Worm (Caenorhabditis elegans) whole organism, L3 larva: Measurements from ENCODE around the gene hsp-12.3.
A peak's percentile ranks its signal among the peaks of the same experiment; 100 is the strongest.

ENCODE experiments used
- R02D3.7 ChIP-seq: fragments of 150-350 bp; optimal IDR thresholded peaks from 2 replicates; lab custom pipeline; 2014; ENCODE audit warnings: missing biosample characterization, missing genetic modification characterization
- ZK546.5 ChIP-seq: sonication (generic microtip); optimal IDR thresholded peaks from 2 replicates; lab custom pipeline; 2017; ENCODE audit warnings: missing biosample characterization, missing genetic modification characterization
- aly-2 ChIP-seq: fragments of 150-350 bp; optimal IDR thresholded peaks from 2 replicates; lab custom pipeline; 2014; ENCODE audit warnings: missing biosample characterization, missing genetic modification characterization
- ama-1 ChIP-seq: fragments of 150-350 bp; optimal IDR thresholded peaks from 2 replicates; lab custom pipeline; 2018
- ceh-16 ChIP-seq: sonication (generic microtip); optimal IDR thresholded peaks from 2 replicates; lab custom pipeline; 2017; ENCODE audit warnings: missing biosample characterization, missing genetic modification characterization
- ceh-28 ChIP-seq: fragments of 150-350 bp; optimal IDR thresholded peaks from 2 replicates; lab custom pipeline; 2014; ENCODE audit warnings: missing biosample characterization, missing genetic modification reagents, missing genetic modification characterization
- ceh-82 ChIP-seq: fragments of 150-350 bp; optimal IDR thresholded peaks from 2 replicates; lab custom pipeline; 2014; ENCODE audit warnings: missing biosample characterization, missing genetic modification characterization
- daf-12 ChIP-seq: fragments of 150-350 bp; optimal IDR thresholded peaks from 2 replicates; lab custom pipeline; 2014; ENCODE audit warnings: missing biosample characterization, missing genetic modification reagents, missing genetic modification characterization
- egl-27 ChIP-seq: sonication (generic microtip); optimal IDR thresholded peaks from 4 replicates; lab custom pipeline; 2017; ENCODE audit warnings: missing biosample characterization, missing genetic modification reagents, missing genetic modification characterization
- egl-5 ChIP-seq: fragments of 150-350 bp; optimal IDR thresholded peaks from 2 replicates; lab custom pipeline; 2017; ENCODE audit warnings: missing biosample characterization, missing genetic modification reagents, missing genetic modification characterization, inconsistent platforms
- elt-1 ChIP-seq: fragments of 150-350 bp; optimal IDR thresholded peaks from 2 replicates; lab custom pipeline; 2014; ENCODE audit warnings: missing biosample characterization, missing genetic modification characterization
- elt-2 ChIP-seq: sonication (generic microtip); optimal IDR thresholded peaks from 2 replicates; lab custom pipeline; 2016; ENCODE audit warnings: missing genetic modification reagents, mild to moderate bottlenecking, missing genetic modification characterization, missing compliant biosample characterization
- elt-3 ChIP-seq, 3 experiments: fragments of 150-350 bp in 1 of 3; sonication (generic microtip) in 2 of 3; optimal IDR thresholded peaks; 2 replicates in 2 of 3; 4 replicates in 1 of 3; lab custom pipeline; 2014 to 2017; ENCODE audit warnings: missing biosample characterization in 3 of 3, missing genetic modification characterization in 3 of 3
- eor-1 ChIP-seq, 2 experiments: fragments of 150-350 bp; optimal IDR thresholded peaks; 2 replicates each; lab custom pipeline; 2014 to 2018; ENCODE audit warnings: missing biosample characterization in 2 of 2, missing genetic modification characterization in 2 of 2
- fkh-2 ChIP-seq: fragments of 150-350 bp; optimal IDR thresholded peaks from 2 replicates; lab custom pipeline; 2014; ENCODE audit warnings: missing biosample characterization, missing genetic modification reagents, missing genetic modification characterization
- fos-1 ChIP-seq: fragments of 150-350 bp; optimal IDR thresholded peaks from 2 replicates; lab custom pipeline; 2014; ENCODE audit warnings: missing biosample characterization, missing genetic modification characterization
- hmg-11 ChIP-seq: sonication (generic microtip); optimal IDR thresholded peaks from 2 replicates; lab custom pipeline; 2016; ENCODE audit warnings: missing genetic modification characterization, missing compliant biosample characterization
- jun-1 ChIP-seq: fragments of 150-350 bp; optimal IDR thresholded peaks from 2 replicates; lab custom pipeline; 2014; ENCODE audit warnings: missing biosample characterization, missing genetic modification reagents, missing genetic modification characterization
- lin-15B ChIP-seq: fragments of 150-350 bp; optimal IDR thresholded peaks from 2 replicates; lab custom pipeline; 2014; ENCODE audit warnings: missing biosample characterization, missing genetic modification characterization
- lin-39 ChIP-seq: fragments of 150-350 bp; optimal IDR thresholded peaks from 2 replicates; lab custom pipeline; 2018; ENCODE audit warnings: missing biosample characterization, missing genetic modification reagents, missing genetic modification characterization
- lsy-12 ChIP-seq: sonication (generic microtip); optimal IDR thresholded peaks from 2 replicates; lab custom pipeline; 2016; ENCODE audit warnings: mild to moderate bottlenecking, missing genetic modification characterization, missing compliant biosample characterization
- mdl-1 ChIP-seq: fragments of 150-350 bp; optimal IDR thresholded peaks from 2 replicates; lab custom pipeline; 2014; ENCODE audit warnings: missing biosample characterization, missing genetic modification characterization
- nfya-1 ChIP-seq: sonication (generic microtip); optimal IDR thresholded peaks from 2 replicates; lab custom pipeline; 2017; ENCODE audit warnings: missing genetic modification characterization, mild to moderate bottlenecking, missing compliant biosample characterization, antibody characterized with exemption, moderate library complexity; ENCODE audit not compliant: insufficient read depth
- nhr-11 ChIP-seq: fragments of 150-350 bp; optimal IDR thresholded peaks from 2 replicates; lab custom pipeline; 2014; ENCODE audit warnings: missing biosample characterization, missing genetic modification characterization
- nhr-12 ChIP-seq: fragments of 150-350 bp; optimal IDR thresholded peaks from 2 replicates; lab custom pipeline; 2014; ENCODE audit warnings: missing biosample characterization, missing genetic modification characterization
- nhr-23 ChIP-seq: fragments of 150-350 bp; optimal IDR thresholded peaks from 2 replicates; lab custom pipeline; 2014; ENCODE audit warnings: missing biosample characterization, missing genetic modification reagents, missing genetic modification characterization
- nhr-237 ChIP-seq: fragments of 150-350 bp; optimal IDR thresholded peaks from 2 replicates; lab custom pipeline; 2014; ENCODE audit warnings: missing biosample characterization, missing genetic modification characterization
- nhr-25 ChIP-seq: sonication (generic microtip); optimal IDR thresholded peaks from 2 replicates; lab custom pipeline; 2017; ENCODE audit warnings: missing biosample characterization, missing genetic modification characterization
- nhr-28 ChIP-seq: fragments of 150-350 bp; optimal IDR thresholded peaks from 2 replicates; lab custom pipeline; 2014; ENCODE audit warnings: missing biosample characterization, missing genetic modification characterization
- nhr-43 ChIP-seq: sonication (generic microtip); optimal IDR thresholded peaks from 2 replicates; lab custom pipeline; 2016; ENCODE audit warnings: mild to moderate bottlenecking, missing genetic modification characterization, missing compliant biosample characterization; ENCODE audit not compliant: poor library complexity, severe bottlenecking
- nhr-67 ChIP-seq: fragments of 150-350 bp; optimal IDR thresholded peaks from 2 replicates; lab custom pipeline; 2014; ENCODE audit warnings: missing biosample characterization, missing genetic modification characterization
- nhr-77 ChIP-seq: fragments of 150-350 bp; optimal IDR thresholded peaks from 2 replicates; lab custom pipeline; 2014; ENCODE audit warnings: missing biosample characterization, missing genetic modification characterization
- pha-4 ChIP-seq: fragments of 150-350 bp; optimal IDR thresholded peaks from 2 replicates; lab custom pipeline; 2014; ENCODE audit warnings: missing biosample characterization, missing genetic modification reagents, missing genetic modification characterization
- pqm-1 ChIP-seq: fragments of 150-350 bp; optimal IDR thresholded peaks from 2 replicates; lab custom pipeline; 2017; ENCODE audit warnings: missing biosample characterization, missing genetic modification characterization, inconsistent platforms
- sea-2 ChIP-seq: fragments of 150-350 bp; sonication (generic microtip); optimal IDR thresholded peaks from 4 replicates; lab custom pipeline; 2014; ENCODE audit warnings: missing biosample characterization, missing genetic modification reagents, missing genetic modification characterization
- snpc-4 ChIP-seq: fragments of 150-350 bp; optimal IDR thresholded peaks from 2 replicates; lab custom pipeline; 2014; ENCODE audit warnings: missing biosample characterization, missing genetic modification characterization
- tbx-2 ChIP-seq: sonication (generic microtip); optimal IDR thresholded peaks from 2 replicates; lab custom pipeline; 2016; ENCODE audit warnings: mild to moderate bottlenecking, missing genetic modification characterization, missing compliant biosample characterization
- unc-39 ChIP-seq: sonication (generic microtip); optimal IDR thresholded peaks from 4 replicates; lab custom pipeline; 2017; ENCODE audit warnings: missing biosample characterization, missing genetic modification characterization
- unc-62 ChIP-seq: fragments of 150-350 bp; sonication (generic microtip); optimal IDR thresholded peaks from 4 replicates; lab custom pipeline; 2014; ENCODE audit warnings: missing biosample characterization, missing genetic modification reagents, missing genetic modification characterization
- zag-1 ChIP-seq: fragments of 150-350 bp; optimal IDR thresholded peaks from 2 replicates; lab custom pipeline; 2014; ENCODE audit warnings: missing biosample characterization, missing genetic modification characterization
- ztf-11 ChIP-seq: fragments of 150-350 bp; optimal IDR thresholded peaks from 2 replicates; lab custom pipeline; 2014; ENCODE audit warnings: missing biosample characterization, missing genetic modification characterization

The hsp-12.3 gene

DNA sequence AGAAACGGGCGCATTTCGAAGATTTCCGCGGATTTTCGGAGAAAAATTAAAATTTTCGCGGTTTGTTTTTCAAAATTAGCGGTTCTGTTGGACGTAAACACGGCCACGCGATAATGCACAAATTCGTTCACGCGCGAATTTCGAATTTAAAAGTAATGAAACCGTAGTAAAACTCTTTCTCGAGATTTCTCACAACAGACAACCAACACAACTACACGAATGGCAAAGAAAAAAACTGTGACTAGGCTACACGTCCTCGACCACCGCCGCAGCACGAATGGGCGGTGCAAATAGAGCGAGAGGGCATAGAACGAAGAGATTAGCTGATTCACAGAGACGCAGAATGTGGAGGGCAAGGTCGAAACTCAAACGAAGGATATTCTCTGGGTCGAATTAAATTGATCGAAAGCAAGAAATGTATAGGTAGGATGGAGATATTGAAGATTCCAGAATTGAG lies 4.4 kb downstream of the hsp-12.3 start, which contains the start of gene idh-1:
TSS of gene idh-1 (minus strand) at position 228 of the 457 bp plus-strand sequence.
- TF ChIP-seq nhr-11 (tag; lab: Kevin White, UChicago) = no peak
- no peak for TF ChIP-seq lsy-12 (tag; lab: Kevin White, UChicago)
- TF ChIP-seq egl-5 (tag; lab: Kevin White, UChicago) = no peak
- TF ChIP-seq nhr-43 (tag; lab: Kevin White, UChicago) = no peak
- no peak for TF ChIP-seq sea-2 (GFP tag; lab: Kevin White, UChicago)
- no peak for TF ChIP-seq nhr-28
- TF ChIP-seq zag-1 (tag; lab: Kevin White, UChicago) = no peak
- TF ChIP-seq fkh-2 (tag; lab: Kevin White, UChicago) = no peak
- no peak for TF ChIP-seq elt-3 (tag; optimal IDR thresholded peaks at IDR 0.05; lab: Kevin White, UChicago)
- TF ChIP-seq unc-62 (GFP tag; lab: Kevin White, UChicago) = no peak
- no peak for TF ChIP-seq R02D3.7
- TF ChIP-seq nhr-77 (tag; lab: Kevin White, UChicago) = no peak
- no peak for TF ChIP-seq ceh-82 (tag; lab: Kevin White, UChicago)
- TF ChIP-seq hmg-11 (tag; lab: Kevin White, UChicago) = peak; percentile 27
- peak; percentile 88 for TF ChIP-seq nhr-25 (tag; lab: Kevin White, UChicago)
- no peak for TF ChIP-seq ZK546.5 (tag; lab: Kevin White, UChicago)
- no peak for TF ChIP-seq nhr-12 (tag; lab: Kevin White, UChicago)
- peak; percentile 83 for TF ChIP-seq snpc-4 (tag; lab: Kevin White, UChicago)
- no peak for TF ChIP-seq unc-39 (tag; lab: Kevin White, UChicago)
- TF ChIP-seq ceh-16 (tag; lab: Kevin White, UChicago) = no peak
- peak; percentile 17 for TF ChIP-seq pqm-1 (tag; lab: Kevin White, UChicago)
- TF ChIP-seq nhr-23 (tag; lab: Kevin White, UChicago) = peak; percentile 45
- TF ChIP-seq nhr-67 (tag; lab: Kevin White, UChicago) = no peak
- no peak for TF ChIP-seq eor-1 (tag; optimal IDR thresholded peaks at IDR 0.05; lab: Kevin White, UChicago)
- no peak for TF ChIP-seq mdl-1 (tag; lab: Kevin White, UChicago)
- TF ChIP-seq lin-39 (tag; lab: Kevin White, UChicago) = peak; percentile 59
- peak; percentile 58 for TF ChIP-seq nfya-1
- no peak for TF ChIP-seq ceh-28 (tag; lab: Kevin White, UChicago)
- TF ChIP-seq lin-15B (tag; lab: Kevin White, UChicago) = peak; percentile 62
- TF ChIP-seq ama-1 (lab: Kevin White, UChicago) = peak; percentile 89
- TF ChIP-seq jun-1 (tag; lab: Kevin White, UChicago) = no peak
- no peak for TF ChIP-seq daf-12 (tag; lab: Kevin White, UChicago)
- TF ChIP-seq ztf-11 (tag; lab: Kevin White, UChicago) = no peak
- no peak for TF ChIP-seq aly-2 (tag; lab: Kevin White, UChicago)
- TF ChIP-seq pha-4 = peak; percentile 25

DNA sequence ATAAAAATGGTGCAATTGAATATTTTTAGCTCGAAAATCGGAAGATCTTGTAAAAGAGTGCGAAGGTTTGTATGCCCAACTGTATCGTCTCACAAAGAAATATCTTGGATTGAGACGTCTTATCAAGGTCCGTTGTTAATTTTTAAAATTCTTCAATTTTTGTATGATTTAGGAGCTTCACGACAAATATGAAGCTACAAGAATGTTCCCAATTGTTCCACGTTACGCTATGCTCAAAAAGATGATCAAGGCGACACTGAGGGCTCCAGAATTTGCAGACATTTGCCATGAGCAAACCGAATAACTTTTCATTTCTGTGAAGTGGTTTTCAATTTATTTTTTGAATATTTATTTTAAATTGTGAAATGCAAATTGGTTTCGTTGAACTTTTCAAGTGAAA lies 6.6 kb downstream of the hsp-12.3 start:
- TF ChIP-seq mdl-1 (tag; lab: Kevin White, UChicago) = no peak
- peak; percentile 32 for TF ChIP-seq nhr-23 (tag; lab: Kevin White, UChicago)
- peak; percentile 4 for TF ChIP-seq pqm-1 (tag; lab: Kevin White, UChicago)
- peak; percentile 63 for TF ChIP-seq lsy-12 (tag; lab: Kevin White, UChicago)
- TF ChIP-seq daf-12 (tag; lab: Kevin White, UChicago) = no peak
- no peak for TF ChIP-seq lin-15B (tag; lab: Kevin White, UChicago)
- peak; percentile 56 for TF ChIP-seq nhr-43 (tag; lab: Kevin White, UChicago)
- TF ChIP-seq elt-3 (tag; optimal IDR thresholded peaks at IDR 0.05; lab: Kevin White, UChicago) = peak in 1 of 3 experiments; percentile 10
- TF ChIP-seq ama-1 (lab: Kevin White, UChicago) = peak; percentile 96
- no peak for TF ChIP-seq unc-39 (tag; lab: Kevin White, UChicago)
- TF ChIP-seq tbx-2 (tag; lab: Kevin White, UChicago) = peak; percentile 40
- peak; percentile 60 for TF ChIP-seq nhr-25 (tag; lab: Kevin White, UChicago)
- TF ChIP-seq nfya-1 = peak; percentile 12
- no peak for TF ChIP-seq fkh-2 (tag; lab: Kevin White, UChicago)
- peak; percentile 50 for TF ChIP-seq elt-2
- TF ChIP-seq, all 47 proteins: peak for 10

DNA sequence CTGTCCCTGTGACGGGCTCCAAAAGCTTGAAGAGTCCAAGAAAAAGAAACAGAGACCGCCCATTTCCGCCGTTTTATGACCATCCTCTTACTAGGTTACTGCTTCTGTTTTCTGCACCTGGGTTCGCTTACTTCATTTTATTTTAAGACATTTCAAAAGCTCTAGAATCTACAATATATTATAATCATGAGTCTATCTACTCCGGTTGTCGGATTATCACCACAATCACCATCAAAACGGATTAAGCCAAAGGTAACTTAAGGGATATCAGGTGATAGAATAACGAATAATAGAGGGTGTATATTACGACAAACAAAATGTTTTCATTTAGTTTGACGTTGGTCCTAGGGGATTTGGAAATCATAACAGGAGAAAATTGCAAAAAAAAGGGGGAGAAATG lies 13.0 kb downstream of the hsp-12.3 start:
- TF ChIP-seq nhr-25 (tag; lab: Kevin White, UChicago) (no peak), egl-27 (tag; lab: Kevin White, UChicago) (no peak), tbx-2 (tag; lab: Kevin White, UChicago) (no peak), R02D3.7 (no peak), lsy-12 (tag; lab: Kevin White, UChicago) (no peak), fos-1 (tag; lab: Kevin White, UChicago) (no peak), jun-1 (tag; lab: Kevin White, UChicago) (no peak), nhr-237 (tag; lab: Kevin White, UChicago) (no peak), nhr-77 (tag; lab: Kevin White, UChicago) (no peak), ZK546.5 (tag; lab: Kevin White, UChicago) (no peak), elt-1 (no peak), ama-1 (lab: Kevin White, UChicago) (no peak)
